Worm (Caenorhabditis elegans) whole organism, L4 larva: ENCODE results near the gene C16D9.5.

Experiments
- aha-1 ChIP-seq: fragments of 150-350 bp; peaks from one replicate; lab custom pipeline; 2014; ENCODE audit warnings: missing biosample characterization, missing genetic modification characterization
- ceh-62 ChIP-seq: sonication (generic microtip); optimal IDR thresholded peaks from 2 replicates; lab custom pipeline; 2017; ENCODE audit warnings: missing biosample characterization, missing genetic modification characterization
- duxl-1 ChIP-seq: sonication (generic microtip); optimal IDR thresholded peaks from 2 replicates; lab custom pipeline; 2016; ENCODE audit warnings: mild to moderate bottlenecking, missing genetic modification characterization, moderate library complexity, missing compliant biosample characterization; ENCODE audit not compliant: poor library complexity
- fos-1 ChIP-seq: fragments of 150-350 bp; optimal IDR thresholded peaks from 2 replicates; lab custom pipeline; 2014; ENCODE audit warnings: missing biosample characterization, missing genetic modification characterization
- gei-8 ChIP-seq: fragments of 200-800 bp; sonication (Bioruptor generic); optimal IDR thresholded peaks from 2 replicates; lab custom pipeline; 2018; ENCODE audit warnings: mild to moderate bottlenecking, missing genetic modification characterization, missing compliant biosample characterization
- lir-3 ChIP-seq: sonication (generic microtip); optimal IDR thresholded peaks from 2 replicates; lab custom pipeline; 2016; ENCODE audit warnings: mild to moderate bottlenecking, missing genetic modification characterization, missing compliant biosample characterization
- lsy-2 ChIP-seq, 2 experiments: fragments of 150-350 bp in 1 of 2; sonication (generic microtip) in 1 of 2; optimal IDR thresholded peaks; 2 replicates each; lab custom pipeline; 2014 to 2017; ENCODE audit warnings: missing biosample characterization in 2 of 2, missing genetic modification characterization in 2 of 2
- mdl-1 ChIP-seq, 2 experiments: fragments of 150-350 bp in 1 of 2; sonication (generic microtip) in 1 of 2; optimal IDR thresholded peaks; 2 replicates each; lab custom pipeline; 2014 to 2017; ENCODE audit warnings: missing biosample characterization in 2 of 2, missing genetic modification characterization in 2 of 2
- nhr-76 ChIP-seq: fragments of 150-350 bp; optimal IDR thresholded peaks from 2 replicates; lab custom pipeline; 2014; ENCODE audit warnings: missing biosample characterization, missing genetic modification characterization
- zip-11 ChIP-seq: fragments of 200-800 bp; sonication (Bioruptor generic); IDR thresholded peaks from 2 replicates; pipeline ENCODE4 v1.3.6; 2022; ENCODE audit warnings: missing genetic modification characterization, missing compliant biosample characterization

ce11 chrV:8252532-8252931 lies 7.2 kb upstream of the C16D9.5 start:
- TF ChIP-seq mdl-1 (tag; optimal IDR thresholded peaks at IDR 0.05; lab: Kevin White, UChicago) (no peak), duxl-1 (tag; lab: Kevin White, UChicago) (no peak), lsy-2 (tag; optimal IDR thresholded peaks at IDR 0.05; lab: Kevin White, UChicago) (no peak), nhr-76 (tag; lab: Kevin White, UChicago) (no peak), gei-8 (GFP tag; lab: Kevin White, UChicago) (no peak), fos-1 (tag; lab: Kevin White, UChicago) (no peak), lir-3 (tag; lab: Kevin White, UChicago) (no peak), ceh-62 (no peak), zip-11 (GFP tag; lab: Robert Waterston, UW) (no peak), aha-1 (no peak)
